Fruit fly (Drosophila melanogaster): ENCODE data around the gene CG10175.

CG10175 gene

DNA sequence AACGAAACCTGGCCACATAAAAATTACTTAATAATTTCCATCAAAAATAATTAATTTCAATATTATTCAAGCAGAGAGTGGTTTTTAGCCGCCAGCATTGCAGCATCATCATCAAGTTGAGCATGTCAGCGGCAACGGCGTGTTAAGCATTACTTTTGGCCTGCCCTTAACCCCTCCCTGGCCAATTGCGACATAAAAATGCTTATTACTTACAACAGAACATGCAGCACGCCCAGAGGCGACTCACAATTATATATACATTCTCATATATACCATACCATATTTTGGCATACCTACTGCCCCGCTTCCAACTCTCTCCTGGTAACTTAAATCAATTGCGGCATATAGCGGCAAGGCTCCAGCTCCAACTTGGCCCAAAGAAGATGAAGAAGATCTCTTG lies 19.4 kb downstream of the CG10175 start:
- no peak for TF ChIP-seq Met (GFP tag; optimal IDR thresholded peaks at IDR 0.05)
- TF ChIP-seq Smox (GFP tag; optimal IDR thresholded peaks at IDR 0.05), result no peak
- no peak for TF ChIP-seq CG3032 (tag; optimal IDR thresholded peaks at IDR 0.05)
- peak; percentile 47 for TF ChIP-seq Eip78C (GFP tag)
- no peak for TF ChIP-seq CG3919 (GFP tag; optimal IDR thresholded peaks at IDR 0.05)
- TF ChIP-seq svp (GFP tag), result peak; percentile 56
- no peak for TF ChIP-seq cyc (GFP tag; optimal IDR thresholded peaks at IDR 0.05)
- no peak for TF ChIP-seq CG8319 (GFP tag; optimal IDR thresholded peaks at IDR 0.05)
- no peak for TF ChIP-seq CG7368 (GFP tag; optimal IDR thresholded peaks at IDR 0.05)
- no peak for TF ChIP-seq fd59A (GFP tag; optimal IDR thresholded peaks at IDR 0.05)
- no peak for TF ChIP-seq CG10669 (GFP tag; optimal IDR thresholded peaks at IDR 0.05)
- no peak for TF ChIP-seq CG6276 (GFP tag; optimal IDR thresholded peaks at IDR 0.05)

DNA sequence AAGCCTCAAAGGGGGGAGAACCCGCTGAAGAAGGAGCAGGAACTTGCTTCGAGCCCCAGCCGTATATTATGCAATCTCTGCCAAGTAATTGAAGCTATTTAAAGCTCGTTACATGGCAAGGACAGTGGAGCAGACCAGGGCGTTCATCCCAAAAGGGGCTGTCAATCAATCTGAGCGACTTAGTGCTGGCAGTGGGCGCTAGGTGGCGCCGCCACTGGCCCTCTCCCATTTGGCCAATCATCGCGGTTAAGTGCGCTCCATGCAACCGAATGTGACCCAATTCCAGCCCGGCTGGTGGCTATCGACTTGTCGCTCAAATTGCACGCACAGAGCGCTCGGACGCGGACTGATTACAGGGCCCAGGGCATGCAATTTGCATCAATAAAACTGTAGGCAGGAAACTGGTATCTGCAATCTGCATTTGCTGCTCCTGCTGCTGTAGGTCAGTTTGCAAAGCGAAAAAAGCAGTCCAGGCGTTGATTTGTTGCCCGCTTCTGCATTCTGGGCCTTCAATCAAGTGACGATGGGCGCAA lies 21.3 kb downstream of the CG10175 start:
- TF ChIP-seq CG11762 (GFP tag; optimal IDR thresholded peaks at IDR 0.05; ENCODE audit: insufficient read depth), result no peak
- peak in 1 of 2 experiments; percentile 62 for TF ChIP-seq ss (GFP tag; optimal IDR thresholded peaks at IDR 0.05)

DNA sequence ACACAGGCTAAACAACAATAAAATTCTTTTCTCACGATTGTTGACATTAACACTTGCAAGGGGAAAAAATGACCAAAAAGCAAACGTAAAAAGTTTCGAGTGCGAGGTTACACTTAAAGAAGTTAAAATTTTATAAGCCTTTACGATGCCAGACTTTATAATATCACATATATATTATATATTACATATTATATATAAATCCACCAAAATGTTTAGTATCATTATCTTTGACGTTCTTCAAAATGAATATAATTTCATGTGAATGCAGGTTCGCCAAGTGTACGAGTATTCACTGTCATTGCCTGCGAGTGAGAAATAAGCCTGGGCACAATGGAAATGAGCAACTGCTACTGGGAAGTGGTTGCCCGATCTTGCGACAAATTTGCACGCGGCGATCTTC lies 22.5 kb downstream of the CG10175 start:
- TF ChIP-seq CG10631 (GFP tag; optimal IDR thresholded peaks at IDR 0.05), result peak; percentile 79
- peak; percentile 47 for TF ChIP-seq fd59A (GFP tag; optimal IDR thresholded peaks at IDR 0.05)
- TF ChIP-seq fd85E (GFP tag; optimal IDR thresholded peaks at IDR 0.05), result no peak
- peak; percentile 62 for TF ChIP-seq CG7368 (GFP tag; optimal IDR thresholded peaks at IDR 0.05)
- peak; percentile 67 for TF ChIP-seq topi (GFP tag; optimal IDR thresholded peaks at IDR 0.05)
- peak; percentile 53 to 71 for TF ChIP-seq ss (GFP tag; optimal IDR thresholded peaks at IDR 0.05)
- TF ChIP-seq eg (GFP tag; IDR thresholded peaks at IDR 0.05), result peak; percentile 51; the same call in 2 of the 3 replicates
- TF ChIP-seq CG6276 (GFP tag; optimal IDR thresholded peaks at IDR 0.05), result no peak
- peak; percentile 36 for TF ChIP-seq CG1621 (tag; optimal IDR thresholded peaks at IDR 0.05)
- TF ChIP-seq dac (GFP tag; optimal IDR thresholded peaks at IDR 0.05), result no peak
- peak; percentile 70 for TF ChIP-seq Met (GFP tag; optimal IDR thresholded peaks at IDR 0.05)
- no peak for TF ChIP-seq CG16779 (tag; optimal IDR thresholded peaks at IDR 0.05)
- TF ChIP-seq Blimp-1 (GFP tag; optimal IDR thresholded peaks at IDR 0.05), result peak; percentile 55
- TF ChIP-seq Ets21C (GFP tag; optimal IDR thresholded peaks at IDR 0.05), result no peak
- TF ChIP-seq lz (GFP tag; optimal IDR thresholded peaks at IDR 0.05), result peak; percentile 39
- TF ChIP-seq spab (GFP tag; optimal IDR thresholded peaks at IDR 0.05), result peak; percentile 58
- peak; percentile 54 for TF ChIP-seq net (GFP tag; optimal IDR thresholded peaks at IDR 0.05)
- TF ChIP-seq Sox102F (GFP tag; optimal IDR thresholded peaks at IDR 0.05), result peak; percentile 68
- TF ChIP-seq OdsH (GFP tag; optimal IDR thresholded peaks at IDR 0.05), result peak; percentile 72
- TF ChIP-seq dsx (GFP tag; optimal IDR thresholded peaks at IDR 0.05; ENCODE audit: poor library complexity, severe bottlenecking), result peak; percentile 24
- TF ChIP-seq CG34406 (GFP tag; optimal IDR thresholded peaks at IDR 0.05), result peak; percentile 89
- TF ChIP-seq Hr38 (GFP tag; optimal IDR thresholded peaks at IDR 0.05), result no peak
- TF ChIP-seq CG8319 (GFP tag; optimal IDR thresholded peaks at IDR 0.05), result peak; percentile 65
- no peak for TF ChIP-seq CG11294 (GFP tag; IDR thresholded peaks at IDR 0.05)
- TF ChIP-seq CG3032 (tag; optimal IDR thresholded peaks at IDR 0.05), result peak; percentile 64
- TF ChIP-seq Lpt (GFP tag; optimal IDR thresholded peaks at IDR 0.05), result peak; percentile 4
- TF ChIP-seq achi (GFP tag; optimal IDR thresholded peaks at IDR 0.05), result peak; percentile 75
- TF ChIP-seq CG6808 (GFP tag; optimal IDR thresholded peaks at IDR 0.05), result peak; percentile 49
- peak; percentile 78 for TF ChIP-seq Ets96B (tag; optimal IDR thresholded peaks at IDR 0.05)
- TF ChIP-seq Smox (GFP tag; optimal IDR thresholded peaks at IDR 0.05), result peak; percentile 67
- TF ChIP-seq acj6 (GFP tag; optimal IDR thresholded peaks at IDR 0.05), result peak; percentile 78
- TF ChIP-seq CG9139 (GFP tag; optimal IDR thresholded peaks at IDR 0.05), result peak; percentile 60
- TF ChIP-seq Hr39 (GFP tag; optimal IDR thresholded peaks at IDR 0.05), result peak; percentile 33
- peak; percentile 24 for TF ChIP-seq Sox14 (GFP tag; optimal IDR thresholded peaks at IDR 0.05)
- peak; percentile 76 for TF ChIP-seq CG6163 (GFP tag; IDR thresholded peaks at IDR 0.05)
- no peak for TF ChIP-seq Gug (GFP tag; IDR thresholded peaks at IDR 0.05)
- peak; percentile 31 for TF ChIP-seq Eip75B (GFP tag; optimal IDR thresholded peaks at IDR 0.05)
- TF ChIP-seq CG4318 (GFP tag; optimal IDR thresholded peaks at IDR 0.05), result no peak
- TF ChIP-seq CG11902 (GFP tag; optimal IDR thresholded peaks at IDR 0.05), result peak; percentile 61
- peak; percentile 65 for TF ChIP-seq CG3919 (GFP tag; optimal IDR thresholded peaks at IDR 0.05)
- TF ChIP-seq Sox15 (GFP tag; optimal IDR thresholded peaks at IDR 0.05), result peak; percentile 61
- peak; percentile 84 for TF ChIP-seq CG8632 (GFP tag; optimal IDR thresholded peaks at IDR 0.05)

Data from whole organism, prepupa.